Worm (Caenorhabditis elegans): ENCODE results near the gene Y39A3CL.7.

DNA sequence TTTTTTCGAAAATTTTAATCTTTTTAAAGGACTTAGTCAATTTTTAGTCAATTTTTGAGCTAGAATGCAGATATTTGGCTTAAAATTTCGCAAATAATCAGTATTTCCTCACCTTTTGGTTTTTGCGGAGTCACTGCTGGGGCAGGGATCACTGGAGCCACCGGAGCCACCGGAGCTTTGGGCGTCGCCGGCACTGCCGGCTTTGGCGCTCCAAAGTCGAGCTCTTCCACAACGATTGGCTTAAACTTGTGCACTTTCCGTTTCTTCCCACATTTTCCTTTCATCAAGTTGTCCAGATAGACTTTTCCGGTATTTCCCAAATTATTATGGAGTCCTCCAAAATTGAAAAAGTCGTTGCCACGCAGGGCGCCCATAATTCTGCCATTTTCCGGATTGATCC is 10.4 kb upstream of the Y39A3CL.7 start:
- TF ChIP-seq mdl-1 (tag; optimal IDR thresholded peaks at IDR 0.05) (no peak), nhr-76 (tag; optimal IDR thresholded peaks at IDR 0.05) (no peak), ama-1 (optimal IDR thresholded peaks at IDR 0.05) (no peak)
